Worm (Caenorhabditis elegans) whole organism, L1 larva: ENCODE measurements around the gene erp-44.3.

Experiments used
- C04F5.9 ChIP-seq: sonication (generic microtip); optimal IDR thresholded peaks from 2 replicates; lab custom pipeline; 2016; ENCODE audit warnings: missing genetic modification characterization, missing compliant biosample characterization
- F16B12.6 ChIP-seq: fragments of 150-350 bp; optimal IDR thresholded peaks from 2 replicates; lab custom pipeline; 2014; ENCODE audit warnings: missing biosample characterization, missing genetic modification characterization
- Y116A8C.19 ChIP-seq: sonication (generic microtip); optimal IDR thresholded peaks from 2 replicates; lab custom pipeline; 2016; ENCODE audit warnings: missing compliant biosample characterization, missing genetic modification characterization, borderline replicate concordance
- aly-2 ChIP-seq: fragments of 150-350 bp; optimal IDR thresholded peaks from 2 replicates; lab custom pipeline; 2014; ENCODE audit warnings: missing biosample characterization, missing genetic modification characterization
- blmp-1 ChIP-seq: fragments of 150-350 bp; optimal IDR thresholded peaks from 2 replicates; lab custom pipeline; 2014; ENCODE audit warnings: missing biosample characterization, missing genetic modification characterization
- ceh-63 ChIP-seq: fragments of 200-800 bp; sonication (Bioruptor generic); optimal IDR thresholded peaks from 2 replicates; lab custom pipeline; 2018; ENCODE audit warnings: mild to moderate bottlenecking, missing genetic modification characterization, missing compliant biosample characterization
- ceh-8 ChIP-seq: fragments of 200-800 bp; sonication (Bioruptor generic); optimal IDR thresholded peaks from 2 replicates; lab custom pipeline; 2018; ENCODE audit warnings: mild to moderate bottlenecking, missing genetic modification characterization, moderate library complexity, missing compliant biosample characterization
- ceh-82 ChIP-seq, 3 experiments: fragments of 150-350 bp in 1 of 3; sonication (generic microtip) in 2 of 3; optimal IDR thresholded peaks; 2 replicates each; lab custom pipeline; 2014 to 2017; ENCODE audit warnings: missing biosample characterization in 3 of 3, missing genetic modification characterization in 3 of 3
- ceh-88 ChIP-seq: fragments of 200-800 bp; sonication (Bioruptor generic); IDR thresholded peaks from 2 replicates; pipeline ENCODE4 v1.3.6; 2022; ENCODE audit warnings: missing genetic modification characterization, missing compliant biosample characterization
- ceh-90 ChIP-seq: sonication (generic microtip); optimal IDR thresholded peaks from 2 replicates; lab custom pipeline; 2016; ENCODE audit warnings: missing genetic modification characterization, missing compliant biosample characterization
- dpl-1 ChIP-seq, 3 experiments: fragments of 150-350 bp in 2 of 3; sonication (generic microtip) in 1 of 3; optimal IDR thresholded peaks; 2 replicates each; lab custom pipeline; 2014 to 2017; ENCODE audit warnings: missing biosample characterization in 3 of 3, missing genetic modification characterization in 3 of 3, missing genetic modification reagents in 3 of 3
- dsc-1 ChIP-seq: sonication (generic microtip); optimal IDR thresholded peaks from 2 replicates; lab custom pipeline; 2016; ENCODE audit warnings: mild to moderate bottlenecking, missing genetic modification characterization, missing compliant biosample characterization
- efl-1 ChIP-seq, 4 experiments: fragments of 150-350 bp; optimal IDR thresholded peaks in 3 of 4; peaks in 1 of 4; 1 replicate in 1 of 4; 2 replicates in 3 of 4; lab custom pipeline; 2014; ENCODE audit warnings: missing biosample characterization in 2 of 4, missing genetic modification characterization in 2 of 4, missing genetic modification reagents in 2 of 4
- efl-3 ChIP-seq: fragments of 200-800 bp; sonication (Bioruptor generic); optimal IDR thresholded peaks from 2 replicates; lab custom pipeline; 2018; ENCODE audit warnings: mild to moderate bottlenecking, missing genetic modification characterization, missing compliant biosample characterization
- elt-3 ChIP-seq, 6 experiments: fragments of 150-350 bp in 1 of 6; sonication (generic microtip); optimal IDR thresholded peaks; 2 replicates each; lab custom pipeline; 2017 to 2018; ENCODE audit warnings: missing biosample characterization in 6 of 6, missing genetic modification characterization in 6 of 6, inconsistent platforms in 1 of 6
- fkh-10 ChIP-seq: sonication (generic microtip); optimal IDR thresholded peaks from 2 replicates; lab custom pipeline; 2017; ENCODE audit warnings: missing biosample characterization, missing genetic modification reagents, missing genetic modification characterization
- fkh-4 ChIP-seq: sonication (generic microtip); optimal IDR thresholded peaks from 2 replicates; lab custom pipeline; 2016; ENCODE audit warnings: missing compliant biosample characterization, missing genetic modification characterization, borderline replicate concordance
- fkh-8 ChIP-seq: sonication (generic microtip); optimal IDR thresholded peaks from 2 replicates; lab custom pipeline; 2016; ENCODE audit warnings: mild to moderate bottlenecking, missing genetic modification characterization, missing compliant biosample characterization
- fos-1 ChIP-seq: fragments of 150-350 bp; optimal IDR thresholded peaks from 2 replicates; lab custom pipeline; 2014; ENCODE audit warnings: missing biosample characterization, missing genetic modification characterization
- hlh-17 ChIP-seq: fragments of 200-800 bp; sonication (Bioruptor generic); optimal IDR thresholded peaks from 2 replicates; lab custom pipeline; 2018; ENCODE audit warnings: missing genetic modification characterization, mild to moderate bottlenecking, missing compliant biosample characterization, moderate library complexity, borderline replicate concordance
- jun-1 ChIP-seq: fragments of 150-350 bp; optimal IDR thresholded peaks from 2 replicates; lab custom pipeline; 2014; ENCODE audit warnings: missing biosample characterization, missing genetic modification reagents, missing genetic modification characterization
- lin-13 ChIP-seq: fragments of 150-350 bp; optimal IDR thresholded peaks from 2 replicates; lab custom pipeline; 2014; ENCODE audit warnings: missing biosample characterization, missing genetic modification reagents, missing genetic modification characterization
- lin-14 ChIP-seq: fragments of 200-800 bp; sonication (Bioruptor generic); optimal IDR thresholded peaks from 2 replicates; lab custom pipeline; 2018; ENCODE audit warnings: mild to moderate bottlenecking, missing genetic modification characterization, moderate library complexity, missing compliant biosample characterization
- lin-15B ChIP-seq: fragments of 150-350 bp; sonication (generic microtip); optimal IDR thresholded peaks from 3 replicates; lab custom pipeline; 2014; ENCODE audit warnings: missing biosample characterization, missing genetic modification characterization
- lir-3 ChIP-seq: sonication (generic microtip); optimal IDR thresholded peaks from 2 replicates; lab custom pipeline; 2016; ENCODE audit warnings: mild to moderate bottlenecking, missing genetic modification characterization, moderate library complexity, missing compliant biosample characterization; ENCODE audit not compliant: poor library complexity
- lsy-2 ChIP-seq, 2 experiments: fragments of 150-350 bp; optimal IDR thresholded peaks; 2 replicates each; lab custom pipeline; 2014; ENCODE audit warnings: missing biosample characterization in 2 of 2, missing genetic modification characterization in 2 of 2
- mdl-1 ChIP-seq, 2 experiments: fragments of 150-350 bp; optimal IDR thresholded peaks; 2 replicates each; lab custom pipeline; 2014 to 2017; ENCODE audit warnings: missing biosample characterization in 2 of 2, missing genetic modification characterization in 2 of 2, inconsistent platforms in 1 of 2
- mef-2 ChIP-seq: fragments of 150-350 bp; optimal IDR thresholded peaks from 2 replicates; lab custom pipeline; 2014; ENCODE audit warnings: missing biosample characterization, missing genetic modification characterization
- mep-1 ChIP-seq: fragments of 150-350 bp; optimal IDR thresholded peaks from 2 replicates; lab custom pipeline; 2014; ENCODE audit warnings: missing biosample characterization, missing genetic modification characterization
- nhr-11 ChIP-seq: fragments of 150-350 bp; optimal IDR thresholded peaks from 2 replicates; lab custom pipeline; 2014; ENCODE audit warnings: missing biosample characterization, missing genetic modification characterization
- nhr-12 ChIP-seq: sonication (generic microtip); optimal IDR thresholded peaks from 2 replicates; lab custom pipeline; 2017; ENCODE audit warnings: missing biosample characterization, missing genetic modification characterization
- nhr-47 ChIP-seq: sonication (generic microtip); optimal IDR thresholded peaks from 2 replicates; lab custom pipeline; 2016; ENCODE audit warnings: mild to moderate bottlenecking, missing genetic modification characterization, moderate library complexity, missing compliant biosample characterization
- nhr-71 ChIP-seq: sonication (generic microtip); optimal IDR thresholded peaks from 2 replicates; lab custom pipeline; 2016; ENCODE audit warnings: mild to moderate bottlenecking, missing genetic modification characterization, moderate library complexity, missing compliant biosample characterization
- nhr-85 ChIP-seq: sonication (generic microtip); peaks from one replicate; lab custom pipeline; 2016; ENCODE audit warnings: missing genetic modification characterization, inconsistent platforms, missing compliant biosample characterization
- pax-3 ChIP-seq: fragments of 200-800 bp; sonication (Bioruptor generic); optimal IDR thresholded peaks from 2 replicates; lab custom pipeline; 2018; ENCODE audit warnings: mild to moderate bottlenecking, missing genetic modification characterization, moderate library complexity, missing compliant biosample characterization
- pqm-1 ChIP-seq: sonication (generic microtip); optimal IDR thresholded peaks from 3 replicates; lab custom pipeline; 2017; ENCODE audit warnings: missing biosample characterization, missing genetic modification characterization
- sox-4 ChIP-seq: sonication (generic microtip); optimal IDR thresholded peaks from 2 replicates; lab custom pipeline; 2016; ENCODE audit warnings: missing genetic modification characterization, missing compliant biosample characterization
- swsn-7 ChIP-seq: sonication (generic microtip); optimal IDR thresholded peaks from 2 replicates; lab custom pipeline; 2016; ENCODE audit warnings: missing genetic modification characterization, missing compliant biosample characterization
- unc-98 ChIP-seq: fragments of 200-800 bp; sonication (Bioruptor generic); IDR thresholded peaks from 2 replicates; pipeline ENCODE4 v1.3.6; 2022; ENCODE audit warnings: missing genetic modification characterization, missing compliant biosample characterization
- xbp-1 ChIP-seq: sonication (generic microtip); optimal IDR thresholded peaks from 2 replicates; lab custom pipeline; 2016; ENCODE audit warnings: missing genetic modification characterization, missing compliant biosample characterization
- zip-4 ChIP-seq: fragments of 200-800 bp; sonication (Bioruptor generic); optimal IDR thresholded peaks from 2 replicates; lab custom pipeline; 2018; ENCODE audit warnings: mild to moderate bottlenecking, missing genetic modification characterization, moderate library complexity, missing compliant biosample characterization

The erp-44.3 gene

ce11 chrIV:8136005-8136512 lies 13.6 kb downstream of the erp-44.3 start, which contains the start of the genes isp-1 and islo-1 (continued):
- TF ChIP-seq nhr-71 (tag; lab: Kevin White, UChicago): peak; percentile 60
- TF ChIP-seq efl-3 (GFP tag; lab: Kevin White, UChicago): no peak
- peak; percentile 48 to 71 for TF ChIP-seq efl-1 (optimal IDR thresholded peaks at IDR 0.05; lab: Kevin White, UChicago)
- peak in 1 of 2 experiments; percentile 61 for TF ChIP-seq efl-1 (GFP tag; optimal IDR thresholded peaks at IDR 0.05 in 1 of 2; lab: Kevin White, UChicago)
- TF ChIP-seq mep-1 (tag; lab: Kevin White, UChicago): peak; percentile 63
- peak; percentile 50 for TF ChIP-seq nhr-85 (tag; lab: Kevin White, UChicago)
- TF ChIP-seq nhr-47 (tag; lab: Kevin White, UChicago): peak; percentile 43
- TF ChIP-seq swsn-7 (tag; lab: Kevin White, UChicago): peak; percentile 24
- no peak for TF ChIP-seq hlh-17 (GFP tag; lab: Kevin White, UChicago)
- TF ChIP-seq xbp-1 (tag; lab: Kevin White, UChicago): peak; percentile 22
- TF ChIP-seq mdl-1 (tag; optimal IDR thresholded peaks at IDR 0.05; lab: Kevin White, UChicago): peak in 1 of 2 experiments; percentile 73
- TF ChIP-seq fkh-8 (tag; lab: Kevin White, UChicago): peak; percentile 1
- TF ChIP-seq lin-15B: peak; percentile 77

- TF ChIP-seq dsc-1 (tag; lab: Kevin White, UChicago) (peak; percentile 93), fkh-4 (tag; lab: Kevin White, UChicago) (peak; percentile 74), C04F5.9 (tag; lab: Kevin White, UChicago) (no peak), ceh-90 (tag; lab: Kevin White, UChicago) (no peak), unc-98 (no peak), mdl-1 (tag; optimal IDR thresholded peaks at IDR 0.05; lab: Kevin White, UChicago) (no peak)
Observed at ce11 chrIV:8136548-8136947, 14.1 kb downstream of the erp-44.3 start.

- TF ChIP-seq dsc-1 (tag; lab: Kevin White, UChicago) (no peak), blmp-1 (tag; lab: Kevin White, UChicago) (peak; percentile 2)
Observed at ce11 chrIV:8138984-8139383, 16.5 kb downstream of the erp-44.3 start, which contains the start of gene pmk-3. TSS of gene pmk-3 (plus strand) at chrIV:8139219.

ce11 chrIV:8142735-8143550 lies 20.5 kb downstream of the erp-44.3 start, which contains the start of gene pmk-2:
TSS of gene pmk-2 (plus strand) at chrIV:8143500.
- no peak for TF ChIP-seq elt-3 (tag; optimal IDR thresholded peaks at IDR 0.05; lab: Kevin White, UChicago)
- peak; percentile 41 for TF ChIP-seq fkh-4 (tag; lab: Kevin White, UChicago)
- peak; percentile 70 for TF ChIP-seq pax-3
- TF ChIP-seq nhr-47 (tag; lab: Kevin White, UChicago): peak; percentile 52
- TF ChIP-seq efl-1 (optimal IDR thresholded peaks at IDR 0.05; lab: Kevin White, UChicago): peak; percentile 21 to 24
- TF ChIP-seq efl-1 (GFP tag; optimal IDR thresholded peaks at IDR 0.05 in 1 of 2; lab: Kevin White, UChicago): no peak
- no peak for TF ChIP-seq lin-13 (GFP tag; lab: Kevin White, UChicago)
- TF ChIP-seq jun-1 (tag; lab: Kevin White, UChicago): no peak
- TF ChIP-seq lin-14: peak; percentile 76
- TF ChIP-seq fos-1 (tag; lab: Kevin White, UChicago): peak; percentile 28
- TF ChIP-seq dpl-1 (GFP tag; optimal IDR thresholded peaks at IDR 0.05; lab: Kevin White, UChicago): no peak
- TF ChIP-seq ceh-88 (GFP tag; lab: Robert Waterston, UW): no peak
- TF ChIP-seq dsc-1 (tag; lab: Kevin White, UChicago): peak; percentile 98
- no peak for TF ChIP-seq efl-3 (GFP tag; lab: Kevin White, UChicago)
- no peak for TF ChIP-seq nhr-12 (tag; lab: Kevin White, UChicago)
- TF ChIP-seq ceh-63: no peak
- TF ChIP-seq ceh-82 (tag; optimal IDR thresholded peaks at IDR 0.05; lab: Kevin White, UChicago): peak in 1 of 3 experiments; percentile 5
- peak; percentile 47 for TF ChIP-seq sox-4 (tag; lab: Kevin White, UChicago)
- peak; percentile 68 for TF ChIP-seq nhr-71 (tag; lab: Kevin White, UChicago)
- no peak for TF ChIP-seq F16B12.6 (tag; lab: Kevin White, UChicago)
- no peak for TF ChIP-seq aly-2 (tag; lab: Kevin White, UChicago)
- peak; percentile 43 for TF ChIP-seq ceh-8 (GFP tag; lab: Kevin White, UChicago)
- no peak for TF ChIP-seq zip-4 (GFP tag; lab: Kevin White, UChicago)
- no peak for TF ChIP-seq mef-2 (tag; lab: Kevin White, UChicago)
- TF ChIP-seq lsy-2 (tag; optimal IDR thresholded peaks at IDR 0.05; lab: Kevin White, UChicago): peak; percentile 34 to 37
- TF ChIP-seq fkh-8 (tag; lab: Kevin White, UChicago): peak; percentile 79
- no peak for TF ChIP-seq Y116A8C.19
- TF ChIP-seq pqm-1 (tag; lab: Kevin White, UChicago): no peak
- peak; percentile 38 for TF ChIP-seq nhr-11 (tag; lab: Kevin White, UChicago)
- TF ChIP-seq fkh-10 (GFP tag; lab: Kevin White, UChicago): no peak
- TF ChIP-seq lir-3 (tag; lab: Kevin White, UChicago): no peak
